Fruit fly (Drosophila melanogaster): ENCODE results near the gene BBS8.

The BBS8 gene

dm6 chr2L:452872-453271, 30.2 kb downstream of the BBS8 start, which contains the start of the genes crq and shv (continued):
- TF ChIP-seq CTCF (GFP tag; optimal IDR thresholded peaks at IDR 0.05) (peak; percentile 14), CG17912 (GFP tag; optimal IDR thresholded peaks at IDR 0.05) (no peak), Dfd (GFP tag; optimal IDR thresholded peaks at IDR 0.05) (no peak), Sry-δ (GFP tag; optimal IDR thresholded peaks at IDR 0.05) (peak; percentile 3), CG1233 (GFP tag; optimal IDR thresholded peaks at IDR 0.05) (no peak), CG14965 (GFP tag; optimal IDR thresholded peaks at IDR 0.05; ENCODE audit: borderline replicate concordance) (no peak), tna (GFP tag; IDR thresholded peaks at IDR 0.05; ENCODE audit: partially characterized antibody) (no peak), CG6689 (GFP tag; IDR thresholded peaks at IDR 0.05) (no peak), CG18476 (GFP tag; optimal IDR thresholded peaks at IDR 0.05) (no peak), CG9609 (GFP tag; optimal IDR thresholded peaks at IDR 0.05) (no peak), CG11247 (GFP tag; IDR thresholded peaks at IDR 0.05) (no peak), CG4424 (GFP tag; optimal IDR thresholded peaks at IDR 0.05) (no peak), CG9876 (GFP tag; optimal IDR thresholded peaks at IDR 0.05) (no peak), CG17829 (tag; optimal IDR thresholded peaks at IDR 0.05) (peak; percentile 43), her (GFP tag; optimal IDR thresholded peaks at IDR 0.05) (no peak), CG18262 (tag; optimal IDR thresholded peaks at IDR 0.05) (no peak), CG2116 (GFP tag; optimal IDR thresholded peaks at IDR 0.05) (peak; percentile 42), CG1792 (GFP tag; optimal IDR thresholded peaks at IDR 0.05) (no peak), Elba2 (GFP tag; optimal IDR thresholded peaks at IDR 0.05) (peak; percentile 63), bsh (GFP tag; optimal IDR thresholded peaks at IDR 0.05) (no peak), esg (GFP tag; conservative IDR thresholded peaks at IDR 0.05) (no peak), CG14710 (tag; optimal IDR thresholded peaks at IDR 0.05) (peak; percentile 50), CG32532 (GFP tag; IDR thresholded peaks at IDR 0.05) (no peak), Stat92E (GFP tag; optimal IDR thresholded peaks at IDR 0.05) (peak in 1 of 3 experiments; percentile 46), da (GFP tag; optimal IDR thresholded peaks at IDR 0.05) (no peak), CG10209 (GFP tag; optimal IDR thresholded peaks at IDR 0.05) (no peak), CG4404 (GFP tag; IDR thresholded peaks at IDR 0.05) (no peak), cad (GFP tag; optimal IDR thresholded peaks at IDR 0.05) (no peak), MESR4 (GFP tag; optimal IDR thresholded peaks at IDR 0.05) (peak; percentile 72), luna (GFP tag; optimal IDR thresholded peaks at IDR 0.05) (no peak), maf-S (GFP tag; optimal IDR thresholded peaks at IDR 0.05) (no peak), phol (tag; optimal IDR thresholded peaks at IDR 0.05) (peak; percentile 0), fd3F (GFP tag; optimal IDR thresholded peaks at IDR 0.05) (no peak), CG11560 (tag; IDR thresholded peaks at IDR 0.05) (no peak), dmrt11E (tag; optimal IDR thresholded peaks at IDR 0.05) (no peak), nerfin-2 (GFP tag; IDR thresholded peaks at IDR 0.05; ENCODE audit: partially characterized antibody) (no peak), kay (GFP tag; optimal IDR thresholded peaks at IDR 0.05) (no peak), CG12104 (GFP tag; optimal IDR thresholded peaks at IDR 0.05) (no peak), CG34224 (GFP tag; IDR thresholded peaks at IDR 0.05; ENCODE audit: partially characterized antibody) (peak; percentile 62), fru (optimal IDR thresholded peaks at IDR 0.05) (no peak), onecut (GFP tag; IDR thresholded peaks at IDR 0.05) (no peak), wor (GFP tag; IDR thresholded peaks at IDR 0.05) (no peak), Chrac-16 (GFP tag; optimal IDR thresholded peaks at IDR 0.05) (no peak), Ets97D (GFP tag; optimal IDR thresholded peaks at IDR 0.05) (peak; percentile 32), CG3847 (GFP tag; IDR thresholded peaks at IDR 0.05) (peak; percentile 33; the same call in 1 of the 2 replicates), hb (GFP tag; IDR thresholded peaks at IDR 0.05; ENCODE audit: partially characterized antibody) (no peak), corto (GFP tag; optimal IDR thresholded peaks at IDR 0.05) (no peak), stc (GFP tag; IDR thresholded peaks at IDR 0.05) (no peak), CG14050 (GFP tag; IDR thresholded peaks at IDR 0.05) (no peak), pita (GFP tag; optimal IDR thresholded peaks at IDR 0.05) (no peak), CG6683 (GFP tag; optimal IDR thresholded peaks at IDR 0.05) (no peak), CG10366 (GFP tag; IDR thresholded peaks at IDR 0.05) (no peak)
